Worm (Caenorhabditis elegans): ENCODE data around the gene Y59H11AR.4.

Y59H11AR.4 gene

DNA sequence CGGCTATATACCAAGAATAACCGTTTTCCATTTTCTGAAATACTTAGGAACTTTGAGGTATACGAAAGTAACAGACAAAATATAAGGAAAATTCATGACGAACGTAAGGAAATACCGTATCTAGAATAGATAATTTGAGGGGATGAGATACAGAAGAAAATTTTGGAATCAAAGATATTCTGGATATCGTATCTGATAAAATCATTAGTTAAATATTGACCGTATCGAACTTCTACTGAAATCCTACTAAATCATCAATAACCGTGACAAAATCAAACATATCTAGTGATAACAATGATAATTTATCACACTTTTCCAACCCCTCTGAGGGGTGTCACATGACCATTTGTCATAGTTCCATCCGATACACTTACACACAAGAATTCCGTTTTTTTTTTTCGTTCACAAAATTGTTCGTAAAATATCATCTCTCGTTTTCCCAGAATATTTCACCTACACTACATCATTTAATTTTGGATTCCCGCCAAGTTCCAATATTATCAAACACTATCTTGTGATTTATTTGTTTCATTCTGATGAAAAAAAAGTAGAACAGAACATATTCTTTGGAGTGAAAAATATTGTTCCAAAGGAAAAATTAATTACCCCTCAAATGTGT is at the start of gene Y59H11AR.4:
TSS of gene Y59H11AR.4 (minus strand) at position 51 of the 619 bp plus-strand sequence.
- no peak for TF ChIP-seq nfya-1 (tag; optimal IDR thresholded peaks at IDR 0.05; ENCODE audit: borderline replicate concordance, insufficient read depth)
- TF ChIP-seq attf-6 (GFP tag; IDR thresholded peaks at IDR 0.05) = no peak
- no peak for TF ChIP-seq nhr-80 (tag; optimal IDR thresholded peaks at IDR 0.05)
- no peak for TF ChIP-seq ets-4 (GFP tag; optimal IDR thresholded peaks at IDR 0.05)
- no peak for TF ChIP-seq cebp-1 (GFP tag; IDR thresholded peaks at IDR 0.05)
- no peak for TF ChIP-seq cebp-1 (tag; optimal IDR thresholded peaks at IDR 0.05)
- TF ChIP-seq egrh-3 (GFP tag; IDR thresholded peaks at IDR 0.05) = no peak
- no peak for TF ChIP-seq rpc-1 (optimal IDR thresholded peaks at IDR 0.05)
- TF ChIP-seq rpc-1 (tag; optimal IDR thresholded peaks at IDR 0.05) = no peak
- TF ChIP-seq Y67H2A.10 (GFP tag; conservative IDR thresholded peaks at IDR 0.05) = no peak
- TF ChIP-seq ceh-79 (tag; optimal IDR thresholded peaks at IDR 0.05) = no peak
- TF ChIP-seq F37B4.10 (GFP tag; IDR thresholded peaks at IDR 0.05) = no peak
- TF ChIP-seq hsf-1 (GFP tag; IDR thresholded peaks at IDR 0.05) = no peak
- no peak for TF ChIP-seq nhr-120 (GFP tag; IDR thresholded peaks at IDR 0.05)
- no peak for TF ChIP-seq ztf-28 (GFP tag; IDR thresholded peaks at IDR 0.05)

DNA sequence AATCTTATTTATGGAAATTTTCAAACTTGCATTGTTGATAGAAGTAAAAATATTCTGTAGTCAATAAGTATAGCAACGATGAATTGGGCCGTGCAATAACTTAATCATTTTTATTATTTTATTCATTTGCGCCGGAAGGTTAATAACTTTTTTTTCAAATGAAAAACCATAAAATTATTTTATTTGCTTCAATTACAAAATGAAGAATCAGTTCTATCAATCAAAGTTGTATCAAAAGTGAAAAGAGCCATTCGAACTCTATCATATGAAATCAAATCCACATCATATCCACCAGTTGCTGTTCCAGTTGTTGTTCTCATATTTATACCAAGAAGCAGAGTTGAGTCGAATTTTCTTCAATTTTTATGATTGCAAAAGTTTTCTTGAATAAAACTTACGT is 47.9 kb upstream of the Y59H11AR.4 start, which contains the start of gene cyp-33E1:
TSS of gene cyp-33E1 (minus strand) at position 101 of the 400 bp plus-strand sequence.
- no peak for TF ChIP-seq Y95B8A.8 (GFP tag; IDR thresholded peaks at IDR 0.05)
- TF ChIP-seq pbrm-1 (GFP tag; IDR thresholded peaks at IDR 0.05) = no peak
- no peak for TF ChIP-seq ztf-22 (GFP tag; optimal IDR thresholded peaks at IDR 0.05)
- no peak for TF ChIP-seq madf-6 (GFP tag; IDR thresholded peaks at IDR 0.05)
- TF ChIP-seq let-526 (GFP tag; IDR thresholded peaks at IDR 0.05) = no peak
- TF ChIP-seq B0035.1 (tag; optimal IDR thresholded peaks at IDR 0.05) = no peak
- TF ChIP-seq cebp-2 (GFP tag; IDR thresholded peaks at IDR 0.05) = no peak
- no peak for TF ChIP-seq pha-4 (tag; optimal IDR thresholded peaks at IDR 0.05)
- no peak for TF ChIP-seq F33H1.4 (GFP tag; IDR thresholded peaks at IDR 0.05)
- no peak for TF ChIP-seq snpc-4 (GFP tag; optimal IDR thresholded peaks at IDR 0.05)
- no peak for TF ChIP-seq snpc-4 (tag; optimal IDR thresholded peaks at IDR 0.05)
- TF ChIP-seq rcor-1 (GFP tag; IDR thresholded peaks at IDR 0.05) = no peak
- TF ChIP-seq tlf-1 (GFP tag; optimal IDR thresholded peaks at IDR 0.05) = no peak

DNA sequence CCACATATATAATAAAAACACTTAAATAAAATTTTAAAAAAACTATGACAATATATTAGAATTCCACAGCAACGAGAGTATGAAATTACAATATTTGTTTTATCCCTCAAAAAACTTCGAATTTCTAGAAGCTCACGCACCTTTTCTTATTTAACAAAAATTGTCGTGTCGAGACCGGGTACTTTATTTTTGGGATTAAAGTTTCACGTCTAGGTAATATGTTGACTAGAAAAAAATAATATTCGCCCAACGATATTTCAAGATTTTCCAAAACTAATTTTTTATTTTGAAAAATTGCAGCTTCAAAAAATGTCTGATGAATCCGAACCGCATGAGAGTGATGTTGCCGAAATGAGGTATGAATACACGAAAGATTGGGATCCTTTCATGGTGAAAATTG is 43.9 kb upstream of the Y59H11AR.4 start, which contains the start of gene C49C8.3:
TSS of gene C49C8.3 (plus strand) at position 301 of the 400 bp plus-strand sequence.
- TF ChIP-seq F57A8.1 (GFP tag; optimal IDR thresholded peaks at IDR 0.05) = no peak
- TF ChIP-seq Y67H2A.10 (GFP tag; conservative IDR thresholded peaks at IDR 0.05) = no peak
- no peak for TF ChIP-seq K12H6.12 (tag; optimal IDR thresholded peaks at IDR 0.05)
- TF ChIP-seq xnd-1 (tag; optimal IDR thresholded peaks at IDR 0.05) = no peak
- TF ChIP-seq hlh-12 (tag; optimal IDR thresholded peaks at IDR 0.05) = no peak
- no peak for TF ChIP-seq Y56A3A.18 (GFP tag; IDR thresholded peaks at IDR 0.05)
- TF ChIP-seq unc-130 (GFP tag; optimal IDR thresholded peaks at IDR 0.05) = no peak
- TF ChIP-seq F39B2.1 (GFP tag; IDR thresholded peaks at IDR 0.05) = no peak
- no peak for TF ChIP-seq lin-40 (tag; optimal IDR thresholded peaks at IDR 0.05)
- no peak for TF ChIP-seq zfh-2 (GFP tag; conservative IDR thresholded peaks at IDR 0.05)
- TF ChIP-seq madf-8 (GFP tag; conservative IDR thresholded peaks at IDR 0.05) = no peak
- no peak for TF ChIP-seq lin-35 (GFP tag; optimal IDR thresholded peaks at IDR 0.05)
- TF ChIP-seq hlh-26 (GFP tag; conservative IDR thresholded peaks at IDR 0.05) = no peak
- no peak for TF ChIP-seq snpc-4 (GFP tag; optimal IDR thresholded peaks at IDR 0.05)
- no peak for TF ChIP-seq snpc-4 (tag; optimal IDR thresholded peaks at IDR 0.05)
- TF ChIP-seq F22D6.2 (tag; optimal IDR thresholded peaks at IDR 0.05) = no peak
- no peak for TF ChIP-seq ceh-91 (GFP tag; IDR thresholded peaks at IDR 0.05)
- TF ChIP-seq B0019.2 (GFP tag; conservative IDR thresholded peaks at IDR 0.05) = no peak
- no peak for TF ChIP-seq somi-1 (GFP tag; optimal IDR thresholded peaks at IDR 0.05)

All from whole organism, young adult.